Worm (Caenorhabditis elegans): ENCODE results near the gene clec-207.
A peak's percentile ranks its signal among the peaks of the same experiment; 100 is the strongest.

clec-207 gene

DNA sequence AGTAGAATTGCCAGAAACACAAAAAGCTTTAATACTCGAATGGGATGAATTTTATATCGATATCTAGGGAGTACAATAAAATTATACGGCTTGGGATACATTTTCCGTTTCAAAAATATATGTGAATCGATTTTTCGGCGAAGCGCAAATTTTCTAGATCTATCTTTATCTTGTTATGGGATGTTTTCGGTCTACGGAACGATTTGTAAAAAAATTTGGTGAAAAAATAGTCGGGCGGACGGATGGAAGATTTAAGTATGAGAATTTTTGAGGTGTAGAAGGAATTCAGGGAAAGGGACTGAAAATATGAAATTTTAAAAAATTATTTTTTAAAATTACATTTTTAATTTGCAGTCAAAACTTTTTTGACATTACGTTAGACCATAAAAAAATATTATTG, 10.1 kb downstream of the clec-207 start, which contains the start of gene F22F7.4:
Gene F22F7.4, minus strand, starts transcription at position 101 of the 400 bp plus-strand sequence.
- TF ChIP-seq blmp-1 (tag; optimal IDR thresholded peaks at IDR 0.05; ENCODE audit: insufficient read depth) = no peak
- no peak for TF ChIP-seq egl-27 (tag; optimal IDR thresholded peaks at IDR 0.05)
- TF ChIP-seq nhr-12 (tag; optimal IDR thresholded peaks at IDR 0.05) = no peak
- no peak for TF ChIP-seq aly-2 (tag; optimal IDR thresholded peaks at IDR 0.05)
- no peak for TF ChIP-seq mdl-1 (tag; optimal IDR thresholded peaks at IDR 0.05)

DNA sequence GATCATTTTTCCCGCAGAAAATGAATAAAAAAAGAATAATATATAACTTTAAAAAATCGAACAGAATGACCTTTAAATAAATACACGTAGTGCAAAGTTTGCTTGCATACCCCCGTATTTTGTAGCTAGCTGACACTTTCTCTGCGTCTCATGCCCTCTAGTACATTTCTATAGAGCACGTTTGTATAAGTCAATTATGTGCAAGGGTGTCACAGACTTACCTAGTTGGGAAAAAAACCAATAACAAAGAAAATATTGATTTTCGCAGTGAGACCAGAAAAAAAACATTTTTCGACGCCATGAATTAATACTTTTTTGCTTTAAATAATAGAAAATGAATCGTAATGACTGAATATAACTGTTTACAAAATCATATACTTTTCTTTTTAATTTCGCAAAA, 13.4 kb downstream of the clec-207 start, which contains the start of gene ckb-4:
Gene ckb-4, minus strand, starts transcription at position 140 of the 400 bp plus-strand sequence.
- TF ChIP-seq nhr-6 (tag; optimal IDR thresholded peaks at IDR 0.05) (no peak), zag-1 (tag; optimal IDR thresholded peaks at IDR 0.05) (no peak), mbf-1 (tag; optimal IDR thresholded peaks at IDR 0.05) (no peak), R02D3.7 (tag; optimal IDR thresholded peaks at IDR 0.05) (no peak), nhr-10 (tag; optimal IDR thresholded peaks at IDR 0.05) (no peak), nhr-12 (tag; optimal IDR thresholded peaks at IDR 0.05) (no peak), alr-1 (tag; optimal IDR thresholded peaks at IDR 0.05) (no peak), mdl-1 (tag; optimal IDR thresholded peaks at IDR 0.05) (no peak), ceh-16 (tag; optimal IDR thresholded peaks at IDR 0.05) (no peak), ztf-4 (tag; optimal IDR thresholded peaks at IDR 0.05) (no peak), gmeb-1 (tag; optimal IDR thresholded peaks at IDR 0.05) (peak; percentile 4), nhr-23 (tag; optimal IDR thresholded peaks at IDR 0.05) (no peak), sem-4 (tag; optimal IDR thresholded peaks at IDR 0.05) (no peak), sma-3 (GFP tag; optimal IDR thresholded peaks at IDR 0.05) (no peak), skn-1 (tag; optimal IDR thresholded peaks at IDR 0.05) (no peak), sma-9 (GFP tag; optimal IDR thresholded peaks at IDR 0.05) (peak; percentile 46), sma-9 (tag; optimal IDR thresholded peaks at IDR 0.05) (no peak), unc-55 (GFP tag; optimal IDR thresholded peaks at IDR 0.05) (peak; percentile 31), nhr-77 (tag; optimal IDR thresholded peaks at IDR 0.05) (no peak), nhr-11 (tag; optimal IDR thresholded peaks at IDR 0.05) (no peak), peb-1 (tag; optimal IDR thresholded peaks at IDR 0.05) (no peak), unc-39 (tag; optimal IDR thresholded peaks at IDR 0.05) (no peak), ztf-11 (tag; optimal IDR thresholded peaks at IDR 0.05) (no peak), lin-13 (GFP tag; optimal IDR thresholded peaks at IDR 0.05) (no peak), blmp-1 (tag; optimal IDR thresholded peaks at IDR 0.05; ENCODE audit: insufficient read depth) (no peak), elt-1 (tag; optimal IDR thresholded peaks at IDR 0.05) (no peak), C34F6.9 (tag; optimal IDR thresholded peaks at IDR 0.05) (peak; percentile 71), egl-27 (tag; optimal IDR thresholded peaks at IDR 0.05) (no peak), nhr-25 (tag; optimal IDR thresholded peaks at IDR 0.05) (no peak), fos-1 (tag; optimal IDR thresholded peaks at IDR 0.05) (peak; percentile 36), crh-2 (tag; optimal IDR thresholded peaks at IDR 0.05) (peak; percentile 29), F13H6.1 (tag; optimal IDR thresholded peaks at IDR 0.05) (no peak), lin-11 (tag; optimal IDR thresholded peaks at IDR 0.05) (no peak), mab-5 (tag; optimal IDR thresholded peaks at IDR 0.05) (no peak), nhr-129 (tag; optimal IDR thresholded peaks at IDR 0.05) (peak; percentile 47), snpc-4 (tag; optimal IDR thresholded peaks at IDR 0.05) (no peak)

DNA sequence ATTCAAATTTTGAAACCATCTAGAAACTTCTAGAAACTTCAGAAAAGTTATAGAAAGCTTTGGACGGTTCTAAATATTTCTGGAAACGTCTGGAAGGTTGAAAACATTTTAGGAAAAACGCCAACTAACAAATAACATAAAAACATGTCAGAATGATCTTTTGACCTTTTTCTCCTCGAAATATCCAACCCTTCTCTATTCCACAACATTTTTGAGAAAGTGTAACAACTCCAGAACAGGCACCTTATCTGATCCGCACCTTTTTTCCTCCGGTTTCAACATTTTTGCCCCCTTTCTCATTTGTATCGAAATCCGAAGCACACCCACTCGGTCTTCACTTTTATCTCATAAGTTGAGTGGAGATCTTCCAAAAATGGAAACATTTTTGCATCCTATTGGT, 14.5 kb downstream of the clec-207 start, which contains the start of gene F22F7.3:
Gene F22F7.3, plus strand, starts transcription at position 301 of the 400 bp plus-strand sequence.
- no peak for TF ChIP-seq dmd-4 (tag; optimal IDR thresholded peaks at IDR 0.05)
- no peak for TF ChIP-seq crh-2 (tag; optimal IDR thresholded peaks at IDR 0.05)
- TF ChIP-seq lin-39 (tag; optimal IDR thresholded peaks at IDR 0.05) = no peak
- TF ChIP-seq elt-3 (tag; optimal IDR thresholded peaks at IDR 0.05) = no peak
- TF ChIP-seq mbf-1 (tag; optimal IDR thresholded peaks at IDR 0.05) = no peak
- TF ChIP-seq ztf-11 (tag; optimal IDR thresholded peaks at IDR 0.05) = no peak
- no peak for TF ChIP-seq blmp-1 (tag; optimal IDR thresholded peaks at IDR 0.05; ENCODE audit: insufficient read depth)
- TF ChIP-seq lin-13 (GFP tag; optimal IDR thresholded peaks at IDR 0.05) = no peak

DNA sequence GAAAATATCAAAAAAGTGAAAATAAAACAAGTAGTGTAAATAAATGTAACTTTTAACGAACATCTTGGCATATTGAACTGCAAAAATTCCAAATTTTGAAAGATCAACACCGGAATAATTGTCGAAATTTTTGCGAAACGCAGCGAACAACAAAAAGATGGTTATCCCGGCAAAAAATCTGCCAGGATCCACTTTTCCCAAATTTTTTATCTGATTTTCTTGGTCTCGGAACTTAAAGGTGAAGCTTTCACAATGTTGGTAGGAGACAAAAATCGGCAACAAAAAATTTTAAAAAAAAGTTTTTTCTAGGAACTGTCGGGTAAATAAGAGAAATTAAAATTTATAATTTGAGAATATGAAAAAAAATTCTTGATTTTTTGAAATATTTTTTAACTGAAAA, 22.7 kb downstream of the clec-207 start, which contains the start of gene bgnt-1.2:
Gene bgnt-1.2, minus strand, starts transcription at position 101 of the 400 bp plus-strand sequence.
- TF ChIP-seq nhr-77 (tag; optimal IDR thresholded peaks at IDR 0.05) = no peak
- TF ChIP-seq Y55F3AM.14 (GFP tag; optimal IDR thresholded peaks at IDR 0.05) = no peak
- TF ChIP-seq snpc-4 (tag; optimal IDR thresholded peaks at IDR 0.05) = no peak
- no peak for TF ChIP-seq crh-2 (tag; optimal IDR thresholded peaks at IDR 0.05)
- no peak for TF ChIP-seq dmd-4 (tag; optimal IDR thresholded peaks at IDR 0.05)
- no peak for TF ChIP-seq C34F6.9 (tag; optimal IDR thresholded peaks at IDR 0.05)
- TF ChIP-seq ceh-82 (tag; optimal IDR thresholded peaks at IDR 0.05) = no peak
- no peak for TF ChIP-seq ztf-1 (GFP tag; conservative IDR thresholded peaks at IDR 0.05)
- no peak for TF ChIP-seq sma-3 (GFP tag; optimal IDR thresholded peaks at IDR 0.05)
- TF ChIP-seq ZK546.5 (tag; optimal IDR thresholded peaks at IDR 0.05) = no peak
- no peak for TF ChIP-seq nhr-6 (tag; optimal IDR thresholded peaks at IDR 0.05)
- TF ChIP-seq nhr-23 (tag; optimal IDR thresholded peaks at IDR 0.05) = no peak
- no peak for TF ChIP-seq egl-27 (tag; optimal IDR thresholded peaks at IDR 0.05)
- TF ChIP-seq lsy-2 (tag; optimal IDR thresholded peaks at IDR 0.05) = no peak
- TF ChIP-seq R02D3.7 (tag; optimal IDR thresholded peaks at IDR 0.05) = no peak
- TF ChIP-seq peb-1 (tag; optimal IDR thresholded peaks at IDR 0.05) = no peak
- no peak for TF ChIP-seq elt-3 (tag; optimal IDR thresholded peaks at IDR 0.05)
